Worm (Caenorhabditis elegans) whole organism, late embryonic: ENCODE measurements around the gene acs-15.

Source experiments
- ama-1 ChIP-seq: fragments of 150-350 bp; optimal IDR thresholded peaks from 2 replicates; lab custom pipeline; 2014
- ceh-9 ChIP-seq: sonication (generic microtip); optimal IDR thresholded peaks from 2 replicates; lab custom pipeline; 2016; ENCODE audit warnings: mild to moderate bottlenecking, missing genetic modification characterization, inconsistent platforms, missing compliant biosample characterization
- che-1 ChIP-seq: sonication (generic microtip); optimal IDR thresholded peaks from 2 replicates; lab custom pipeline; 2016; ENCODE audit warnings: mild to moderate bottlenecking, missing genetic modification characterization, missing compliant biosample characterization
- eyg-1 ChIP-seq: sonication (generic microtip); optimal IDR thresholded peaks from 2 replicates; lab custom pipeline; 2016; ENCODE audit warnings: missing genotype, missing genetic modification characterization, missing compliant biosample characterization
- npax-4 ChIP-seq: sonication (generic microtip); optimal IDR thresholded peaks from 2 replicates; lab custom pipeline; 2016; ENCODE audit warnings: missing genetic modification characterization, missing compliant biosample characterization
- rnt-1 ChIP-seq: sonication (generic microtip); optimal IDR thresholded peaks from 2 replicates; lab custom pipeline; 2016; ENCODE audit warnings: missing genetic modification characterization, missing compliant biosample characterization
- unc-42 ChIP-seq: sonication (generic microtip); optimal IDR thresholded peaks from 2 replicates; lab custom pipeline; 2016; ENCODE audit warnings: missing genotype, missing genetic modification characterization, missing compliant biosample characterization

ce11 chrII:923521-923920 is 9.3 kb upstream of the acs-15 start, which contains the start of gene fbxc-28:
- TF ChIP-seq che-1 (tag; lab: Kevin White, UChicago) (no peak), rnt-1 (tag; lab: Kevin White, UChicago) (no peak), unc-42 (tag; lab: Kevin White, UChicago) (no peak), npax-4 (no peak), ceh-9 (no peak), eyg-1 (tag; lab: Kevin White, UChicago) (no peak), ama-1 (lab: Kevin White, UChicago) (no peak)
